Worm (Caenorhabditis elegans): ENCODE measurements around the gene bgnt-1.5.

DNA sequence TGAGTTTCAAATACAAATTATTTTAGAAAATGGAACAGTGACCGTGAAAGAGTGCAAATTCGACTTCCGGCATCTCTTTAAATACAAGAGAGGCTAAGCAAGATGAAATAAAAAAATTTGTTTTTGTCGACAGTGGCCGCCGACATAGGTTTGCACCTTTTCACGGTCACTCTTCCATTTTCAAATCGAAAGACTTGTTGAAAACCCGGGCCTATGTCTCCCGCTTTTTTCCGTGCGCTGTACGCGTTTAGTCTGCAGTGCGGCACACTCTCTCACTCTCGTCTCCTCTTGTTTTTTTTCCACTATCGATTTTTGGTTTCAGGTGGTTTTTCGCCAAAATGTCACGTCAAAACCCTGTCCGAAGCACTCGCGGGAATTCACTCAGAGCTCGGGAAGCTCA lies 12.9 kb upstream of the bgnt-1.5 start, which contains the start of gene hpl-1:
- TF ChIP-seq him-1 (tag; optimal IDR thresholded peaks at IDR 0.05) (no peak), W03F9.2 (tag; optimal IDR thresholded peaks at IDR 0.05) (no peak)

All from whole organism, L4/young adult.